Fruit fly (Drosophila melanogaster): ENCODE measurements around the gene CG33658.

The CG33658 gene

dm6 chr3R:24876843-24877457 is 36.0 kb upstream of the CG33658 start, which contains the start of the genes CG11089 and CG31381:
Gene CG11089 (plus strand): TSS chr3R:24877045.
Gene CG31381 (plus strand): TSS chr3R:24877045.
- TF ChIP-seq CG8359 (GFP tag; optimal IDR thresholded peaks at IDR 0.05; ENCODE audit: borderline replicate concordance) (no peak), jing (GFP tag; optimal IDR thresholded peaks at IDR 0.05) (no peak), Hey (tag; optimal IDR thresholded peaks at IDR 0.05) (no peak), CG30403 (GFP tag; optimal IDR thresholded peaks at IDR 0.05) (no peak), CG17912 (GFP tag; optimal IDR thresholded peaks at IDR 0.05) (no peak), CG14050 (GFP tag; IDR thresholded peaks at IDR 0.05) (no peak), Mad (GFP tag; optimal IDR thresholded peaks at IDR 0.05) (no peak), CG2120 (GFP tag; optimal IDR thresholded peaks at IDR 0.05) (no peak), CG10366 (GFP tag; IDR thresholded peaks at IDR 0.05) (no peak), ranshi (GFP tag; IDR thresholded peaks at IDR 0.05) (no peak), CG17186 (GFP tag; optimal IDR thresholded peaks at IDR 0.05) (no peak), CG11398 (GFP tag; optimal IDR thresholded peaks at IDR 0.05) (no peak), ewg (GFP tag; optimal IDR thresholded peaks at IDR 0.05) (no peak), CG9437 (GFP tag; optimal IDR thresholded peaks at IDR 0.05) (no peak), CG15479 (GFP tag; optimal IDR thresholded peaks at IDR 0.05) (no peak), cato (GFP tag; optimal IDR thresholded peaks at IDR 0.05; ENCODE audit: borderline replicate concordance) (no peak), CG10321 (GFP tag; IDR thresholded peaks at IDR 0.05) (no peak), CG33557 (GFP tag; optimal IDR thresholded peaks at IDR 0.05) (no peak), Xbp1 (GFP tag; optimal IDR thresholded peaks at IDR 0.05) (no peak), CG1602 (GFP tag; optimal IDR thresholded peaks at IDR 0.05) (no peak), vfl (GFP tag; optimal IDR thresholded peaks at IDR 0.05) (no peak), gce (GFP tag; IDR thresholded peaks at IDR 0.05) (no peak), Hr51 (GFP tag; optimal IDR thresholded peaks at IDR 0.05) (no peak), dpn (GFP tag; optimal IDR thresholded peaks at IDR 0.05) (no peak), Sry-β (GFP tag; optimal IDR thresholded peaks at IDR 0.05) (no peak), Chrac-16 (GFP tag; optimal IDR thresholded peaks at IDR 0.05) (no peak), insv (GFP tag; optimal IDR thresholded peaks at IDR 0.05) (no peak), CG12219 (GFP tag; optimal IDR thresholded peaks at IDR 0.05) (no peak), CG8281 (tag; optimal IDR thresholded peaks at IDR 0.05) (no peak), dan (GFP tag; IDR thresholded peaks at IDR 0.05) (no peak), ato (GFP tag; IDR thresholded peaks at IDR 0.05; ENCODE audit: partially characterized antibody) (no peak), so (GFP tag; IDR thresholded peaks at IDR 0.05) (no peak), CG18476 (GFP tag; optimal IDR thresholded peaks at IDR 0.05) (no peak), fd3F (GFP tag; optimal IDR thresholded peaks at IDR 0.05) (no peak), tll (GFP tag; optimal IDR thresholded peaks at IDR 0.05) (no peak), CG9727 (GFP tag; optimal IDR thresholded peaks at IDR 0.05) (peak; percentile 46), Aef1 (GFP tag; IDR thresholded peaks at IDR 0.05) (no peak), CG12942 (GFP tag; optimal IDR thresholded peaks at IDR 0.05) (no peak), wor (GFP tag; IDR thresholded peaks at IDR 0.05) (no peak), tx (GFP tag; optimal IDR thresholded peaks at IDR 0.05) (no peak), CG4854 (GFP tag; optimal IDR thresholded peaks at IDR 0.05) (peak; percentile 97), CG14965 (GFP tag; optimal IDR thresholded peaks at IDR 0.05; ENCODE audit: borderline replicate concordance) (no peak), Hand (GFP tag; optimal IDR thresholded peaks at IDR 0.05) (no peak), stwl (tag; optimal IDR thresholded peaks at IDR 0.05) (no peak), hb (GFP tag; IDR thresholded peaks at IDR 0.05; ENCODE audit: partially characterized antibody) (no peak), Sox100B (GFP tag; optimal IDR thresholded peaks at IDR 0.05) (no peak), CG2712 (tag; optimal IDR thresholded peaks at IDR 0.05) (no peak), MBD-R2 (GFP tag; IDR thresholded peaks at IDR 0.05) (0 out of 2 replicates have a peak, but pooled peaks have one; percentile 6), Deaf1 (tag; optimal IDR thresholded peaks at IDR 0.05) (no peak), lola (GFP tag; optimal IDR thresholded peaks at IDR 0.05) (no peak)
